Worm (Caenorhabditis elegans): ENCODE results near the gene prde-1.

DNA sequence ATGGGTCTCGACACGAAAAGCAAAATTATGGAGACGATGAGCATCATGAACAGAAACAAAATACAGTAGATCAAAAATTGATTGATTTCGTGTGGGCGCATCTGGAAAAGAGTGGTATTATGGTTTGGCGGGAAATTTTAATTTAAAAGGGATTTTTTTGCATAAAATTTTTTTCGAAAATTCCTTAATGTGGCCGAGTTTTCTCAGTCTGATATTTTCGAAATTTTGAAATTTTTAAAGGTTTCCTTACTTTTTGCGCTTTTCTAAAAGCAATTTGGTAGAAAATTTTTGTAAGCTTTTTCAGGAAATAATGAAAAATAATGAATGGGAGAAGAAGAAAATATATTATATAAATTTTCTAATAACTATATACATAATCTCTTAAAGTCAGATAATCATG lies 4.2 kb upstream of the prde-1 start, which contains the start of gene F21A3.2:
- no peak for TF ChIP-seq him-1 (tag; optimal IDR thresholded peaks at IDR 0.05)
- TF ChIP-seq W03F9.2 (tag; optimal IDR thresholded peaks at IDR 0.05), result no peak
- no peak for TF ChIP-seq dao-5 (tag; optimal IDR thresholded peaks at IDR 0.05)
